Fruit fly (Drosophila melanogaster) whole organism, embryonic: ENCODE results near the gene CG42764.
A peak's percentile ranks its signal among the peaks of the same experiment; 100 is the strongest.

Experiments
- BtbVII ChIP-seq: fragments of 200-800 bp; sonication (Bioruptor generic); optimal IDR thresholded peaks from 3 replicates; lab custom pipeline; 2017; ENCODE audit warnings: missing biosample characterization, mild to moderate bottlenecking, missing genetic modification characterization
- CG10147 ChIP-seq: fragments of 200-800 bp; sonication (Bioruptor generic); optimal IDR thresholded peaks from 2 replicates; lab custom pipeline; 2019; ENCODE audit warnings: missing biosample characterization, mild to moderate bottlenecking, missing genetic modification characterization, moderate library complexity
- CG10654 ChIP-seq: fragments of 200-800 bp; sonication (Bioruptor generic); optimal IDR thresholded peaks from 2 replicates; lab custom pipeline; 2016; ENCODE audit warnings: missing biosample characterization, missing genetic modification characterization
- CG11093 ChIP-seq: fragments of 200-800 bp; sonication (Bioruptor generic); IDR thresholded peaks from 3 replicates; pipeline ENCODE4 v1.3.6; 2022; ENCODE audit warnings: missing biosample characterization, missing genetic modification characterization
- CG12219 ChIP-seq: fragments of 200-800 bp; sonication (Bioruptor generic); optimal IDR thresholded peaks from 3 replicates; lab custom pipeline; 2018; ENCODE audit warnings: missing biosample characterization, mild to moderate bottlenecking, missing genetic modification characterization
- CG13296 ChIP-seq: fragments of 200-800 bp; sonication (Bioruptor generic); optimal IDR thresholded peaks from 3 replicates; lab custom pipeline; 2018; ENCODE audit warnings: missing biosample characterization, mild to moderate bottlenecking, missing genetic modification characterization
- CG14667 ChIP-seq: fragments of 200-800 bp; sonication (Bioruptor generic); IDR thresholded peaks from 2 replicates; pipeline ENCODE4 v1.3.6; 2022; ENCODE audit warnings: missing biosample characterization, missing genetic modification characterization
- CG15073 ChIP-seq: fragments of 200-800 bp; sonication (Bioruptor generic); optimal IDR thresholded peaks from 2 replicates; lab custom pipeline; 2016; ENCODE audit warnings: missing biosample characterization, missing genetic modification characterization
- CG1529 ChIP-seq: fragments of 200-800 bp; sonication (Bioruptor generic); optimal IDR thresholded peaks from 3 replicates; lab custom pipeline; 2018; ENCODE audit warnings: missing biosample characterization, missing genetic modification characterization
- CG1647 ChIP-seq: fragments of 200-800 bp; sonication (Bioruptor generic); optimal IDR thresholded peaks from 3 replicates; lab custom pipeline; 2016; ENCODE audit warnings: missing biosample characterization, missing genetic modification characterization
- CG17186 ChIP-seq: fragments of 200-800 bp; sonication (Bioruptor generic); optimal IDR thresholded peaks from 3 replicates; lab custom pipeline; 2017; ENCODE audit warnings: missing biosample characterization, missing genetic modification reagents, missing genetic modification characterization
- CG18764 ChIP-seq: fragments of 200-800 bp; sonication (Bioruptor generic); optimal IDR thresholded peaks from 3 replicates; lab custom pipeline; 2016; ENCODE audit warnings: missing biosample characterization, missing genetic modification characterization
- CG33557 ChIP-seq: fragments of 200-800 bp; sonication (Bioruptor generic); optimal IDR thresholded peaks from 2 replicates; lab custom pipeline; 2019; ENCODE audit warnings: missing biosample characterization, mild to moderate bottlenecking, missing genetic modification characterization, moderate library complexity
- CG34422 ChIP-seq: fragments of 200-800 bp; sonication (Bioruptor generic); IDR thresholded peaks from 3 replicates; pipeline ENCODE4 v1.3.6; 2022; ENCODE audit warnings: missing biosample characterization, missing genetic modification characterization
- CG8388 ChIP-seq: fragments of 200-800 bp; sonication (Bioruptor generic); optimal IDR thresholded peaks from 2 replicates; lab custom pipeline; 2019; ENCODE audit warnings: missing biosample characterization, mild to moderate bottlenecking, missing genetic modification characterization, moderate library complexity
- CG9727 ChIP-seq: fragments of 200-800 bp; sonication (Bioruptor generic); optimal IDR thresholded peaks from 3 replicates; lab custom pipeline; 2017; ENCODE audit warnings: missing biosample characterization, mild to moderate bottlenecking, missing genetic modification characterization
- Deaf1 ChIP-seq: fragments of 200-800 bp; optimal IDR thresholded peaks from 3 replicates; lab custom pipeline; 2019; ENCODE audit warnings: missing biosample characterization, mild to moderate bottlenecking, missing genetic modification characterization, moderate library complexity
- Dip3 ChIP-seq: fragments of 200-800 bp; sonication (Bioruptor generic); optimal IDR thresholded peaks from 3 replicates; lab custom pipeline; 2016; ENCODE audit warnings: missing biosample characterization, missing genetic modification characterization
- Eip74EF ChIP-seq, 2 experiments: fragments of 200-800 bp in 1 of 2; fragments of >200 bp in 1 of 2; sonication (Bioruptor generic) in 1 of 2; optimal IDR thresholded peaks; 2 replicates each; lab custom pipeline; 2017 to 2019; ENCODE audit warnings: missing biosample characterization in 2 of 2, missing genetic modification characterization in 2 of 2, mild to moderate bottlenecking in 1 of 2, moderate library complexity in 1 of 2
- Gug ChIP-seq: fragments of 200-800 bp; sonication (Bioruptor generic); IDR thresholded peaks from 4 replicates; pipeline ENCODE4 v1.3.6; 2022; ENCODE audit warnings: missing biosample characterization, missing genetic modification characterization
- H15 ChIP-seq: fragments of 200-800 bp; sonication (Bioruptor generic); IDR thresholded peaks from 3 replicates; pipeline ENCODE4 v1.3.6; 2022; ENCODE audit warnings: missing biosample characterization, missing genetic modification characterization
- Hand ChIP-seq: fragments of 200-800 bp; sonication (Bioruptor generic); optimal IDR thresholded peaks from 2 replicates; lab custom pipeline; 2017; ENCODE audit warnings: mild to moderate bottlenecking, missing biosample characterization, missing genetic modification reagents, missing genetic modification characterization
- Max ChIP-seq: fragments of 200-800 bp; sonication (Bioruptor generic); optimal IDR thresholded peaks from 2 replicates; lab custom pipeline; 2016; ENCODE audit warnings: missing biosample characterization, mild to moderate bottlenecking, missing genetic modification characterization
- Nf-YC ChIP-seq: fragments of 200-800 bp; optimal IDR thresholded peaks from 3 replicates; lab custom pipeline; 2019; ENCODE audit warnings: missing biosample characterization, mild to moderate bottlenecking, missing genetic modification characterization, moderate library complexity
- Tbp ChIP-seq: fragments of >200 bp; optimal IDR thresholded peaks from 2 replicates; lab custom pipeline; 2018; ENCODE audit warnings: missing biosample characterization, missing genetic modification characterization
- Xrp1 ChIP-seq: fragments of 200-800 bp; sonication (Bioruptor generic); IDR thresholded peaks from 2 replicates; pipeline ENCODE4 v1.3.6; 2022; ENCODE audit warnings: missing biosample characterization, missing genetic modification characterization
- ase ChIP-seq: fragments of 200-800 bp; sonication (Bioruptor generic); IDR thresholded peaks from 3 replicates; pipeline ENCODE4 v1.3.6; 2022; ENCODE audit warnings: missing biosample characterization, missing genetic modification characterization
- bab2 ChIP-seq: fragments of 200-800 bp; sonication (Bioruptor generic); optimal IDR thresholded peaks from 2 replicates; lab custom pipeline; 2016; ENCODE audit warnings: missing biosample characterization, missing genetic modification characterization
- bsh ChIP-seq, 2 experiments: fragments of 200-800 bp; sonication (Bioruptor generic); optimal IDR thresholded peaks; 2 replicates each; lab custom pipeline; 2017 to 2018; ENCODE audit warnings: mild to moderate bottlenecking in 2 of 2, missing biosample characterization in 2 of 2, missing genetic modification characterization in 2 of 2, moderate library complexity in 1 of 2
- corto ChIP-seq: fragments of 200-800 bp; sonication (Bioruptor generic); optimal IDR thresholded peaks from 2 replicates; lab custom pipeline; 2016; ENCODE audit warnings: missing biosample characterization, mild to moderate bottlenecking, missing genetic modification characterization, moderate library complexity
- dmrt99B ChIP-seq: fragments of 200-800 bp; sonication (Bioruptor generic); optimal IDR thresholded peaks from 2 replicates; lab custom pipeline; 2018; ENCODE audit warnings: missing biosample characterization, mild to moderate bottlenecking, missing genetic modification characterization, moderate library complexity
- dysf ChIP-seq: fragments of 200-800 bp; sonication (Bioruptor generic); IDR thresholded peaks from 3 replicates; pipeline ENCODE4 v1.3.6; 2022; ENCODE audit warnings: missing biosample characterization, missing genetic modification characterization
- gro ChIP-seq: fragments of 200-800 bp; sonication (Bioruptor generic); optimal IDR thresholded peaks from 2 replicates; lab custom pipeline; 2016; ENCODE audit warnings: missing biosample characterization, missing genetic modification characterization
- gt ChIP-seq: fragments of 200-800 bp; sonication (Bioruptor generic); IDR thresholded peaks from 2 replicates; pipeline ENCODE4 v1.3.6; 2022; ENCODE audit warnings: missing biosample characterization, missing genetic modification characterization
- h ChIP-seq: fragments of >200 bp; optimal IDR thresholded peaks from 2 replicates; lab custom pipeline; 2017
- hth ChIP-seq: fragments of >200 bp; optimal IDR thresholded peaks from 2 replicates; lab custom pipeline; 2017; ENCODE audit warnings: inconsistent platforms
- inv ChIP-seq: fragments of 200-800 bp; sonication (Bioruptor generic); IDR thresholded peaks from 2 replicates; pipeline ENCODE4 v1.3.6; 2022; ENCODE audit warnings: missing biosample characterization, missing genetic modification characterization; ENCODE audit not compliant: partially characterized antibody
- lab ChIP-seq: fragments of 200-800 bp; sonication (Bioruptor generic); optimal IDR thresholded peaks from 3 replicates; lab custom pipeline; 2017; ENCODE audit warnings: missing biosample characterization, missing genetic modification characterization, mild to moderate bottlenecking, moderate library complexity, missing genetic modification reagents
- mam ChIP-seq: fragments of 200-800 bp; sonication (Bioruptor generic); optimal IDR thresholded peaks from 3 replicates; lab custom pipeline; 2016; ENCODE audit warnings: missing biosample characterization, missing genetic modification characterization
- nom ChIP-seq: fragments of 200-800 bp; sonication (Bioruptor generic); optimal IDR thresholded peaks from 2 replicates; lab custom pipeline; 2017; ENCODE audit warnings: missing biosample characterization, missing genetic modification characterization, mild to moderate bottlenecking, moderate library complexity, missing genetic modification reagents
- otp ChIP-seq: fragments of 200-800 bp; sonication (Bioruptor generic); IDR thresholded peaks from 3 replicates; pipeline ENCODE4, ENCODE4 v1.3.6; 2022; ENCODE audit warnings: missing biosample characterization, missing genetic modification characterization
- pita ChIP-seq: fragments of 200-800 bp; sonication (Bioruptor generic); optimal IDR thresholded peaks from 2 replicates; lab custom pipeline; 2017; ENCODE audit warnings: missing biosample characterization, mild to moderate bottlenecking, missing genetic modification characterization
- prd ChIP-seq, 3 experiments: fragments of >200 bp in 2 of 3; fragments of 200-800 bp in 1 of 3; sonication (Bioruptor generic) in 1 of 3; optimal IDR thresholded peaks in 2 of 3; IDR thresholded peaks in 1 of 3; 2 replicates in 2 of 3; 3 replicates in 1 of 3; pipeline versions ENCODE4 v1.3.6 to Lab custom; 2017 to 2022; ENCODE audit warnings: missing biosample characterization in 1 of 3, missing genetic modification characterization in 1 of 3
- ranshi ChIP-seq: fragments of 200-800 bp; sonication (Bioruptor generic); IDR thresholded peaks from 2 replicates; pipeline ENCODE4 v1.3.6; 2022; ENCODE audit warnings: missing biosample characterization, missing genetic modification characterization
- sc ChIP-seq, 3 experiments: fragments of >200 bp in 2 of 3; fragments of 200-800 bp in 1 of 3; sonication (Bioruptor generic) in 1 of 3; optimal IDR thresholded peaks; 2 replicates in 2 of 3; 3 replicates in 1 of 3; lab custom pipeline; 2017; ENCODE audit warnings: mild to moderate bottlenecking in 1 of 3, missing biosample characterization in 1 of 3, missing genetic modification characterization in 1 of 3, missing genetic modification reagents in 1 of 3
- slou ChIP-seq: fragments of 200-800 bp; sonication (Bioruptor generic); optimal IDR thresholded peaks from 3 replicates; lab custom pipeline; 2016; ENCODE audit warnings: missing biosample characterization, missing genetic modification characterization
- sna ChIP-seq: fragments of 200-800 bp; sonication (Bioruptor generic); IDR thresholded peaks from 2 replicates; pipeline ENCODE4 v1.3.6; 2022; ENCODE audit warnings: missing biosample characterization, missing genetic modification characterization; ENCODE audit not compliant: partially characterized antibody
- sob ChIP-seq: fragments of 200-800 bp; sonication (Bioruptor generic); IDR thresholded peaks from 2 replicates; pipeline ENCODE4 v1.3.6; 2022; ENCODE audit warnings: missing biosample characterization, missing genetic modification characterization

Gene CG42764

DNA sequence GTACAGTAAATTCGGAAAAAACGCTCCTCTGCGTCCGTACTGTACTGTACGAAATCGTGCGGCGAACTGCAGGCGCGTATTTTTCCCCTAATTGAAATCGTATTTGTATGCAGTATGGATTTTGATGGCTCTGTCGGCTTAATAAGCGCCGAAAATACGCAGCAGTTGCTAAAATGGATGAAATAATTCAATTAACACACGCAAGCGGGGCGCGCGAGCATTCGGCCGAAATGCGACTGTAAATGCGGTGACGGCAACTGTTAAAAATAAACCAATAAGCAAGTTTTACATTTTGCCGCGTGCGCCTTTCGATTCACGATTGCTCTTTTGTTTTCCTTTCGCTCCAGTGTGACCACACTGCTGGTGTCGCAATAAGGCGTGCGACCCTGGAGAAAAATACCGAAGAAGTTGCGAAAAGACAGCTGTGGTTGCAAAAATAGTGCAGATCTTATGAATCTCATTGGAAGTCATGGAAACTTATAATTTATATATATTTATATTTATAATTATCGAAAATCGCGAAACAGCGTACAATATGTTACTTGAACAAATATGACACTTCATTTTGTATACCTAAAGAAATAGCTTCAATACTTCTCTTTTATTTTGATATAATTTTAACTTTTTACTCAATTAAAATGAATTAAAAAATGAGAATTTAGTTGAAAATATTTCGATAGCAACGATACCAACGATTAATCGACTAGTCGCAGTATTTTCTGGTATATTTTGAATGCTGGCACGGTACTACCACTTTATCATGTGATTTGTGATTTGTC, 7.4 kb upstream of the CG42764 start, which contains the start of the genes CG32428 and CG5969 (continued):
- TF ChIP-seq Xrp1 (peak; percentile 44; the same call in 1 of the 2 replicates), CG8388 (peak; percentile 21), Hand (GFP tag; lab: Kevin White, UChicago) (no peak), CG13296 (peak; percentile 44), h (lab: Kevin White, UChicago) (no peak), Eip74EF (GFP tag; optimal IDR thresholded peaks at IDR 0.05; lab: Kevin White, UChicago) (peak in 1 of 2 experiments; percentile 11), sna (GFP tag; lab: Robert Waterston, UW) (no peak), BtbVII (GFP tag; lab: Kevin White, UChicago) (no peak), bab2 (GFP tag; lab: Kevin White, UChicago) (no peak), hth (lab: Kevin White, UChicago) (no peak), prd (optimal IDR thresholded peaks at IDR 0.05; lab: Kevin White, UChicago) (no peak), prd (GFP tag; IDR thresholded peaks at IDR 0.05; lab: Robert Waterston, UW) (peak; percentile 65), Gug (GFP tag; lab: Robert Waterston, UW) (peak; percentile 50; the same call in 3 of the 4 replicates), dysf (GFP tag; lab: Robert Waterston, UW) (peak; percentile 67), CG10654 (GFP tag; lab: Kevin White, UChicago) (no peak), H15 (peak; percentile 50; the same call in 2 of the 3 replicates), Max (GFP tag; lab: Kevin White, UChicago) (peak; percentile 45), Dip3 (GFP tag; lab: Kevin White, UChicago) (peak; percentile 9), lab (GFP tag; lab: Kevin White, UChicago) (peak; percentile 72), ranshi (GFP tag; lab: Robert Waterston, UW) (peak; percentile 57), otp (GFP tag; lab: Robert Waterston, UW) (no peak), CG9727 (GFP tag; lab: Kevin White, UChicago) (peak; percentile 70), CG11093 (no peak), CG14667 (GFP tag; lab: Robert Waterston, UW) (peak; percentile 54), Nf-YC (tag; lab: Kevin White, UChicago) (peak; percentile 73), inv (GFP tag; lab: Robert Waterston, UW) (no peak), CG34422 (GFP tag; lab: Robert Waterston, UW) (no peak), CG33557 (GFP tag; lab: Kevin White, UChicago) (no peak), CG1529 (no peak), gt (GFP tag; lab: Robert Waterston, UW) (no peak), slou (GFP tag; lab: Kevin White, UChicago) (peak; percentile 32), Tbp (no peak), CG18764 (GFP tag; lab: Kevin White, UChicago) (peak; percentile 13), sc (optimal IDR thresholded peaks at IDR 0.05; lab: Kevin White, UChicago) (no peak), sc (GFP tag; optimal IDR thresholded peaks at IDR 0.05; lab: Kevin White, UChicago) (no peak), mam (GFP tag; lab: Kevin White, UChicago) (peak; percentile 43), gro (GFP tag; lab: Kevin White, UChicago) (peak; percentile 9), CG10147 (GFP tag; lab: Kevin White, UChicago) (peak; percentile 65), corto (GFP tag; lab: Kevin White, UChicago) (no peak), ase (GFP tag; lab: Robert Waterston, UW) (peak; percentile 50; the same call in 1 of the 3 replicates), CG1647 (no peak), pita (no peak), bsh (GFP tag; optimal IDR thresholded peaks at IDR 0.05; lab: Kevin White, UChicago) (peak in 1 of 2 experiments; percentile 35), CG17186 (GFP tag; lab: Kevin White, UChicago) (no peak), CG15073 (GFP tag; lab: Kevin White, UChicago) (no peak), dmrt99B (tag; lab: Kevin White, UChicago) (peak; percentile 54), CG12219 (no peak), sob (GFP tag; lab: Robert Waterston, UW) (peak; percentile 65), Deaf1 (tag; lab: Kevin White, UChicago) (peak; percentile 55), nom (GFP tag; lab: Kevin White, UChicago) (no peak)
